Fruit fly (Drosophila melanogaster) whole organism: ENCODE measurements around the gene erm.

ENCODE experiments used
- CG8478 ChIP-seq: fragments of >200 bp; optimal IDR thresholded peaks from 2 replicates; lab custom pipeline; 2018; ENCODE audit warnings: inconsistent platforms
- Dll ChIP-seq: fragments of >200 bp; optimal IDR thresholded peaks from 2 replicates; lab custom pipeline; 2017
- EcR ChIP-seq, 2 experiments: fragments of >200 bp; optimal IDR thresholded peaks; 2 replicates each; lab custom pipeline; 2017; ENCODE audit warnings: missing biosample characterization in 2 of 2, missing genetic modification characterization in 2 of 2, missing genetic modification reagents in 2 of 2
- pan ChIP-seq: fragments of >200 bp; optimal IDR thresholded peaks from 2 replicates; lab custom pipeline; 2017
- psq ChIP-seq: fragments of >200 bp; optimal IDR thresholded peaks from 2 replicates; lab custom pipeline; 2017
- usp ChIP-seq: fragments of >200 bp; optimal IDR thresholded peaks from 2 replicates; lab custom pipeline; 2017; ENCODE audit warnings: missing biosample characterization, missing genetic modification characterization, mixed read lengths

The erm gene

dm6 chr2L:1930565-1931201 is 39.5 kb downstream of the erm start:
- TF ChIP-seq EcR (GFP tag; optimal IDR thresholded peaks at IDR 0.05; lab: Kevin White, UChicago) (no peak), usp (GFP tag; lab: Kevin White, UChicago) (no peak), pan (no peak), psq (no peak), CG8478 (lab: Kevin White, UChicago) (no peak), Dll (lab: Kevin White, UChicago) (no peak)

dm6 chr2L:1927406-1927805 is 42.8 kb downstream of the erm start:
- TF ChIP-seq pan: no peak
- no peak for TF ChIP-seq EcR (GFP tag; optimal IDR thresholded peaks at IDR 0.05; lab: Kevin White, UChicago)
- TF ChIP-seq psq: no peak
- TF ChIP-seq usp (GFP tag; lab: Kevin White, UChicago): no peak
- no peak for TF ChIP-seq CG8478 (lab: Kevin White, UChicago)
- no peak for TF ChIP-seq Dll (lab: Kevin White, UChicago)

- no peak for TF ChIP-seq psq
- no peak for TF ChIP-seq Dll (lab: Kevin White, UChicago)
- TF ChIP-seq pan: no peak
- no peak for TF ChIP-seq CG8478 (lab: Kevin White, UChicago)
- no peak for TF ChIP-seq EcR (GFP tag; optimal IDR thresholded peaks at IDR 0.05; lab: Kevin White, UChicago)
- no peak for TF ChIP-seq usp (GFP tag; lab: Kevin White, UChicago)
These were observed 44.0 kb downstream of the erm start for dm6 chr2L:1925917-1926864.

dm6 chr2L:1923846-1924245 is 46.3 kb downstream of the erm start:
- no peak for TF ChIP-seq pan
- no peak for TF ChIP-seq EcR (GFP tag; optimal IDR thresholded peaks at IDR 0.05; lab: Kevin White, UChicago)
- TF ChIP-seq CG8478 (lab: Kevin White, UChicago): no peak
- TF ChIP-seq Dll (lab: Kevin White, UChicago): no peak
- no peak for TF ChIP-seq psq
- no peak for TF ChIP-seq usp (GFP tag; lab: Kevin White, UChicago)

dm6 chr2L:1916461-1916860 is 53.7 kb downstream of the erm start:
- TF ChIP-seq EcR (GFP tag; optimal IDR thresholded peaks at IDR 0.05; lab: Kevin White, UChicago) (no peak), Dll (lab: Kevin White, UChicago) (no peak), pan (no peak), usp (GFP tag; lab: Kevin White, UChicago) (no peak)

dm6 chr2L:1913047-1913760 is 57.0 kb downstream of the erm start:
- TF ChIP-seq EcR (GFP tag; optimal IDR thresholded peaks at IDR 0.05; lab: Kevin White, UChicago): no peak
- TF ChIP-seq Dll (lab: Kevin White, UChicago): no peak
- TF ChIP-seq usp (GFP tag; lab: Kevin White, UChicago): no peak
- TF ChIP-seq pan: no peak
- TF ChIP-seq psq: no peak
- no peak for TF ChIP-seq CG8478 (lab: Kevin White, UChicago)

dm6 chr2L:1912489-1912888 is 57.7 kb downstream of the erm start:
- no peak for TF ChIP-seq pan

dm6 chr2L:1911316-1911873 is 58.8 kb downstream of the erm start:
- TF ChIP-seq usp (GFP tag; lab: Kevin White, UChicago) (no peak), Dll (lab: Kevin White, UChicago) (no peak), CG8478 (lab: Kevin White, UChicago) (no peak), EcR (GFP tag; optimal IDR thresholded peaks at IDR 0.05; lab: Kevin White, UChicago) (no peak), psq (no peak), pan (no peak)

- TF ChIP-seq psq (no peak), usp (GFP tag; lab: Kevin White, UChicago) (no peak), CG8478 (lab: Kevin White, UChicago) (no peak), Dll (lab: Kevin White, UChicago) (no peak)
These were observed 60.5 kb downstream of the erm start for dm6 chr2L:1909681-1910080.

dm6 chr2L:1907098-1907497 is 63.1 kb downstream of the erm start:
- TF ChIP-seq usp (GFP tag; lab: Kevin White, UChicago) (no peak), pan (no peak), CG8478 (lab: Kevin White, UChicago) (no peak), psq (no peak), Dll (lab: Kevin White, UChicago) (no peak), EcR (GFP tag; optimal IDR thresholded peaks at IDR 0.05; lab: Kevin White, UChicago) (no peak)

- TF ChIP-seq Dll (lab: Kevin White, UChicago): no peak
- TF ChIP-seq psq: no peak
- TF ChIP-seq pan: no peak
- TF ChIP-seq CG8478 (lab: Kevin White, UChicago): no peak
These were observed 63.8 kb downstream of the erm start for dm6 chr2L:1906326-1906725.

dm6 chr2L:1902904-1903303 is 67.3 kb downstream of the erm start:
- TF ChIP-seq CG8478 (lab: Kevin White, UChicago) (no peak), Dll (lab: Kevin White, UChicago) (no peak), pan (no peak), EcR (GFP tag; optimal IDR thresholded peaks at IDR 0.05; lab: Kevin White, UChicago) (no peak), usp (GFP tag; lab: Kevin White, UChicago) (no peak), psq (no peak)
